Worm (Caenorhabditis elegans) whole organism, L3 larva: ENCODE data around the gene scrm-3.
"Not testable (repeated sequence)": the region's sequence is repeated elsewhere in the genome, so short reads cannot be mapped to it uniquely, and the experiment has no call there.

ENCODE experiments used
- aly-2 ChIP-seq: fragments of 150-350 bp; optimal IDR thresholded peaks from 2 replicates; lab custom pipeline; 2014; ENCODE audit warnings: missing biosample characterization, missing genetic modification characterization
- ceh-28 ChIP-seq: fragments of 150-350 bp; optimal IDR thresholded peaks from 2 replicates; lab custom pipeline; 2014; ENCODE audit warnings: missing biosample characterization, missing genetic modification reagents, missing genetic modification characterization
- elt-3 ChIP-seq, 3 experiments: fragments of 150-350 bp in 1 of 3; sonication (generic microtip) in 2 of 3; optimal IDR thresholded peaks; 2 replicates in 2 of 3; 4 replicates in 1 of 3; lab custom pipeline; 2014 to 2017; ENCODE audit warnings: missing biosample characterization in 3 of 3, missing genetic modification characterization in 3 of 3
- lin-39 ChIP-seq: fragments of 150-350 bp; optimal IDR thresholded peaks from 2 replicates; lab custom pipeline; 2018; ENCODE audit warnings: missing biosample characterization, missing genetic modification reagents, missing genetic modification characterization
- nhr-23 ChIP-seq: fragments of 150-350 bp; optimal IDR thresholded peaks from 2 replicates; lab custom pipeline; 2014; ENCODE audit warnings: missing biosample characterization, missing genetic modification reagents, missing genetic modification characterization
- nhr-28 ChIP-seq: fragments of 150-350 bp; optimal IDR thresholded peaks from 2 replicates; lab custom pipeline; 2014; ENCODE audit warnings: missing biosample characterization, missing genetic modification characterization
- nhr-43 ChIP-seq: sonication (generic microtip); optimal IDR thresholded peaks from 2 replicates; lab custom pipeline; 2016; ENCODE audit warnings: mild to moderate bottlenecking, missing genetic modification characterization, missing compliant biosample characterization; ENCODE audit not compliant: poor library complexity, severe bottlenecking
- nhr-76 ChIP-seq: fragments of 150-350 bp; sonication (generic microtip); optimal IDR thresholded peaks from 5 replicates; lab custom pipeline; 2014; ENCODE audit warnings: missing biosample characterization, missing genetic modification characterization
- pha-4 ChIP-seq: fragments of 150-350 bp; optimal IDR thresholded peaks from 2 replicates; lab custom pipeline; 2014; ENCODE audit warnings: missing biosample characterization, missing genetic modification reagents, missing genetic modification characterization
- skn-1 ChIP-seq: fragments of 150-350 bp; optimal IDR thresholded peaks from 2 replicates; lab custom pipeline; 2014; ENCODE audit warnings: missing biosample characterization, missing genetic modification characterization
- tbx-2 ChIP-seq: sonication (generic microtip); optimal IDR thresholded peaks from 2 replicates; lab custom pipeline; 2016; ENCODE audit warnings: mild to moderate bottlenecking, missing genetic modification characterization, missing compliant biosample characterization
- unc-39 ChIP-seq: sonication (generic microtip); optimal IDR thresholded peaks from 4 replicates; lab custom pipeline; 2017; ENCODE audit warnings: missing biosample characterization, missing genetic modification characterization
- unc-62 ChIP-seq: fragments of 150-350 bp; sonication (generic microtip); optimal IDR thresholded peaks from 4 replicates; lab custom pipeline; 2014; ENCODE audit warnings: missing biosample characterization, missing genetic modification reagents, missing genetic modification characterization
- ztf-11 ChIP-seq: fragments of 150-350 bp; optimal IDR thresholded peaks from 2 replicates; lab custom pipeline; 2014; ENCODE audit warnings: missing biosample characterization, missing genetic modification characterization

- TF ChIP-seq skn-1; nhr-28; tbx-2 (tag; lab: Kevin White, UChicago); nhr-23 (tag; lab: Kevin White, UChicago); aly-2; ztf-11 (tag; lab: Kevin White, UChicago); ceh-28 (tag; lab: Kevin White, UChicago); elt-3 (tag; optimal IDR thresholded peaks at IDR 0.05; lab: Kevin White, UChicago); nhr-76; pha-4 (tag; lab: Kevin White, UChicago); unc-39 (tag; lab: Kevin White, UChicago); lin-39 (tag; lab: Kevin White, UChicago); unc-62 (GFP tag; lab: Kevin White, UChicago); nhr-43: not testable (repeated sequence)
Observed at ce11 chrV:3396765-3397164, 39.8 kb upstream of the scrm-3 start, which contains the start of gene T20D4.12.
